Fruit fly (Drosophila melanogaster): ENCODE data around the gene CG33912.
A peak's percentile ranks its signal among the peaks of the same experiment; 100 is the strongest.

CG33912 gene

DNA sequence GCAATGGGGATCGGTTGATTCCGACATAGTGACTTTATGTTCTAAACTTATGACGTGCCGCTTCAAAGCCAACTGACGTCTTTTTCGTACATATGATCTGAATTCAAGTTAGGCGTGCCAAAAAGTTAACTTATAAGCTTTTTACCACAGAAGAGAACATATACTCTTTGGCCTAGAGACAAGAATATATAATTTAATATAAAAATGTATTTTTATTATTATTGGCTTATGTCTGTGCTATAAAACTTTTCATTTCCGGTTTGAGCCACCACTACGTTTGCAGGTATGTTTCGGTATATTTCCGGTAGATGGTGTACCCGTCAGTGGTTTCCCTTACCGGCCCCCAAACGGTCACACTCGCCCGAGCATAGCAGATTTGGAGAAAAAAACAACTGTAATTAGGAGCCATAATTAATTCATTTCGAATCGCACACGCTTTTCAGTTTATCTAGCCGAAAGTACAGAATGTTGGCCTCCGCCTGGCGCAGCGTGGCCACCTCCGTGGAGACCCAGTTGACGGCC is 42.9 kb upstream of the CG33912 start, which contains the start of the genes CG3698 and tzn (continued):
- peak; percentile 93 for TF ChIP-seq CG5953 (GFP tag; IDR thresholded peaks at IDR 0.05)
- peak; percentile 79 for TF ChIP-seq Spps (tag; optimal IDR thresholded peaks at IDR 0.05)
- TF ChIP-seq CG4820 (GFP tag; optimal IDR thresholded peaks at IDR 0.05) = peak; percentile 87
- no peak for TF ChIP-seq Blimp-1 (GFP tag; optimal IDR thresholded peaks at IDR 0.05)
- peak; percentile 96 for TF ChIP-seq CG2875 (GFP tag; optimal IDR thresholded peaks at IDR 0.05)
- peak in 1 of 2 experiments; percentile 86 for TF ChIP-seq Hr51 (GFP tag; optimal IDR thresholded peaks at IDR 0.05)
- TF ChIP-seq Kr (GFP tag; optimal IDR thresholded peaks at IDR 0.05) = peak; percentile 81
- TF ChIP-seq CG9609 (GFP tag; optimal IDR thresholded peaks at IDR 0.05) = peak; percentile 82
- no peak for TF ChIP-seq Deaf1 (tag; optimal IDR thresholded peaks at IDR 0.05)
- peak; percentile 95 for TF ChIP-seq CG10654 (GFP tag; optimal IDR thresholded peaks at IDR 0.05)
- peak; percentile 88 for TF ChIP-seq CG4730 (GFP tag; IDR thresholded peaks at IDR 0.05)
- peak; percentile 40 for TF ChIP-seq CG14965 (GFP tag; optimal IDR thresholded peaks at IDR 0.05; ENCODE audit: borderline replicate concordance)
- peak; percentile 94 for TF ChIP-seq CG12104 (GFP tag; optimal IDR thresholded peaks at IDR 0.05)
- peak; percentile 93 for TF ChIP-seq CG17359 (tag; optimal IDR thresholded peaks at IDR 0.05)
- no peak for TF ChIP-seq Hr39 (optimal IDR thresholded peaks at IDR 0.05)
- TF ChIP-seq CG12219 (GFP tag; optimal IDR thresholded peaks at IDR 0.05) = peak; percentile 88
- peak; percentile 77 for TF ChIP-seq bab2 (GFP tag; optimal IDR thresholded peaks at IDR 0.05)
- TF ChIP-seq gce (GFP tag; IDR thresholded peaks at IDR 0.05) = peak; percentile 93
- TF ChIP-seq CG11093 (GFP tag; IDR thresholded peaks at IDR 0.05) = no peak; the same call in 2 of the 3 replicates
- peak; percentile 77 for TF ChIP-seq Nf-YB (GFP tag; optimal IDR thresholded peaks at IDR 0.05)
- TF ChIP-seq CG33213 (GFP tag; optimal IDR thresholded peaks at IDR 0.05) = peak; percentile 95
- peak; percentile 72 for TF ChIP-seq CG15696 (tag; optimal IDR thresholded peaks at IDR 0.05)
- TF ChIP-seq Pdp1 (GFP tag; optimal IDR thresholded peaks at IDR 0.05) = peak in 1 of 2 experiments; percentile 75
- 0 out of 3 replicates have a peak, but pooled peaks have one; percentile 29 for TF ChIP-seq CG14860 (GFP tag; IDR thresholded peaks at IDR 0.05; ENCODE audit: partially characterized antibody)
- TF ChIP-seq CG17912 (GFP tag; optimal IDR thresholded peaks at IDR 0.05) = peak; percentile 98
- no peak for TF ChIP-seq lov (optimal IDR thresholded peaks at IDR 0.05)
- TF ChIP-seq lov (GFP tag; IDR thresholded peaks at IDR 0.05) = peak; percentile 97
- peak; percentile 85 for TF ChIP-seq toy (GFP tag; IDR thresholded peaks at IDR 0.05)
- peak; percentile 84 for TF ChIP-seq CG11398 (GFP tag; optimal IDR thresholded peaks at IDR 0.05)
- TF ChIP-seq ci (GFP tag; IDR thresholded peaks at IDR 0.05) = peak; percentile 99
- peak; percentile 97 for TF ChIP-seq CG6765 (GFP tag; optimal IDR thresholded peaks at IDR 0.05)
- peak; percentile 74 for TF ChIP-seq E2f2 (GFP tag; IDR thresholded peaks at IDR 0.05)
- peak; percentile 87 for TF ChIP-seq CG16815 (GFP tag; optimal IDR thresholded peaks at IDR 0.05)
- no peak for TF ChIP-seq pros (GFP tag; optimal IDR thresholded peaks at IDR 0.05)
- TF ChIP-seq CG6654 (GFP tag; optimal IDR thresholded peaks at IDR 0.05) = peak; percentile 88
- TF ChIP-seq unpg (GFP tag; optimal IDR thresholded peaks at IDR 0.05) = peak; percentile 93
- peak; percentile 95 for TF ChIP-seq ken (GFP tag; IDR thresholded peaks at IDR 0.05)
- peak; percentile 94 for TF ChIP-seq CG43689 (GFP tag; IDR thresholded peaks at IDR 0.05)
- TF ChIP-seq CG12659 (GFP tag; optimal IDR thresholded peaks at IDR 0.05) = peak; percentile 96
- TF ChIP-seq HmgZ (tag; optimal IDR thresholded peaks at IDR 0.05) = peak; percentile 94
- peak; percentile 62 for TF ChIP-seq ftz-f1 (GFP tag; optimal IDR thresholded peaks at IDR 0.05)
- TF ChIP-seq Dad (GFP tag; optimal IDR thresholded peaks at IDR 0.05) = peak; percentile 88
- peak; percentile 92 for TF ChIP-seq schlank (tag; optimal IDR thresholded peaks at IDR 0.05)
- peak; percentile 72 for TF ChIP-seq Hand (GFP tag; optimal IDR thresholded peaks at IDR 0.05)
- peak; percentile 89 for TF ChIP-seq CG31224 (GFP tag; IDR thresholded peaks at IDR 0.05)
- TF ChIP-seq stwl (tag; optimal IDR thresholded peaks at IDR 0.05) = peak; percentile 91
- TF ChIP-seq mam (GFP tag; optimal IDR thresholded peaks at IDR 0.05) = peak; percentile 76
- TF ChIP-seq Ptx1 (GFP tag; IDR thresholded peaks at IDR 0.05) = peak; percentile 91
- TF ChIP-seq CG17612 (GFP tag; IDR thresholded peaks at IDR 0.05) = peak; percentile 78; the same call in 1 of the 2 replicates
- peak; percentile 71 for TF ChIP-seq D19A (tag; optimal IDR thresholded peaks at IDR 0.05)

All from whole organism, embryonic.